Worm (Caenorhabditis elegans) whole organism, L1 larva: Measurements from ENCODE around the gene myrf-2.

ENCODE experiments used
- C16A3.4 ChIP-seq: fragments of 150-350 bp; optimal IDR thresholded peaks from 2 replicates; lab custom pipeline; 2014; ENCODE audit warnings: missing biosample characterization, missing genetic modification characterization
- C34B4.2 ChIP-seq: sonication (generic microtip); optimal IDR thresholded peaks from 2 replicates; lab custom pipeline; 2017; ENCODE audit warnings: mild to moderate bottlenecking, missing genetic modification characterization, missing compliant biosample characterization
- F16B12.6 ChIP-seq: fragments of 150-350 bp; optimal IDR thresholded peaks from 2 replicates; lab custom pipeline; 2014; ENCODE audit warnings: missing biosample characterization, missing genetic modification characterization
- Y116A8C.19 ChIP-seq: sonication (generic microtip); optimal IDR thresholded peaks from 2 replicates; lab custom pipeline; 2016; ENCODE audit warnings: missing compliant biosample characterization, missing genetic modification characterization, borderline replicate concordance
- aha-1 ChIP-seq: fragments of 150-350 bp; optimal IDR thresholded peaks from 2 replicates; lab custom pipeline; 2014; ENCODE audit warnings: missing biosample characterization, missing genetic modification characterization
- ama-1 ChIP-seq: fragments of 150-350 bp; optimal IDR thresholded peaks from 2 replicates; lab custom pipeline; 2014
- blmp-1 ChIP-seq: fragments of 150-350 bp; optimal IDR thresholded peaks from 2 replicates; lab custom pipeline; 2014; ENCODE audit warnings: missing biosample characterization, missing genetic modification characterization
- ceh-63 ChIP-seq: fragments of 200-800 bp; sonication (Bioruptor generic); optimal IDR thresholded peaks from 2 replicates; lab custom pipeline; 2018; ENCODE audit warnings: mild to moderate bottlenecking, missing genetic modification characterization, missing compliant biosample characterization
- ceh-82 ChIP-seq, 3 experiments: fragments of 150-350 bp in 1 of 3; sonication (generic microtip) in 2 of 3; optimal IDR thresholded peaks; 2 replicates each; lab custom pipeline; 2014 to 2017; ENCODE audit warnings: missing biosample characterization in 3 of 3, missing genetic modification characterization in 3 of 3
- ceh-88 ChIP-seq: fragments of 200-800 bp; sonication (Bioruptor generic); IDR thresholded peaks from 2 replicates; pipeline ENCODE4 v1.3.6; 2022; ENCODE audit warnings: missing genetic modification characterization, missing compliant biosample characterization
- ces-1 ChIP-seq: fragments of 150-350 bp; optimal IDR thresholded peaks from 2 replicates; lab custom pipeline; 2014; ENCODE audit warnings: missing biosample characterization, missing genetic modification reagents, missing genetic modification characterization
- dpl-1 ChIP-seq, 3 experiments: fragments of 150-350 bp in 2 of 3; sonication (generic microtip) in 1 of 3; optimal IDR thresholded peaks; 2 replicates each; lab custom pipeline; 2014 to 2017; ENCODE audit warnings: missing biosample characterization in 3 of 3, missing genetic modification characterization in 3 of 3, missing genetic modification reagents in 3 of 3
- efl-1 ChIP-seq, 4 experiments: fragments of 150-350 bp; optimal IDR thresholded peaks in 3 of 4; peaks in 1 of 4; 1 replicate in 1 of 4; 2 replicates in 3 of 4; lab custom pipeline; 2014; ENCODE audit warnings: missing biosample characterization in 2 of 4, missing genetic modification characterization in 2 of 4, missing genetic modification reagents in 2 of 4
- efl-3 ChIP-seq: fragments of 200-800 bp; sonication (Bioruptor generic); optimal IDR thresholded peaks from 2 replicates; lab custom pipeline; 2018; ENCODE audit warnings: mild to moderate bottlenecking, missing genetic modification characterization, missing compliant biosample characterization
- egl-13 ChIP-seq: sonication (generic microtip); optimal IDR thresholded peaks from 2 replicates; lab custom pipeline; 2016; ENCODE audit warnings: missing genotype, missing genetic modification reagents, missing genetic modification characterization, missing compliant biosample characterization
- elt-2 ChIP-seq: sonication (generic microtip); optimal IDR thresholded peaks from 2 replicates; lab custom pipeline; 2016; ENCODE audit warnings: missing genetic modification characterization, mild to moderate bottlenecking, inconsistent platforms, missing compliant biosample characterization, missing genetic modification reagents
- fkh-10 ChIP-seq: sonication (generic microtip); optimal IDR thresholded peaks from 2 replicates; lab custom pipeline; 2017; ENCODE audit warnings: missing biosample characterization, missing genetic modification reagents, missing genetic modification characterization
- fkh-4 ChIP-seq: sonication (generic microtip); optimal IDR thresholded peaks from 2 replicates; lab custom pipeline; 2016; ENCODE audit warnings: missing compliant biosample characterization, missing genetic modification characterization, borderline replicate concordance
- grh-1 ChIP-seq: fragments of 200-800 bp; sonication (Bioruptor generic); IDR thresholded peaks from 2 replicates; pipeline ENCODE4 v1.3.6; 2022; ENCODE audit warnings: missing genetic modification reagents, missing genetic modification characterization, missing compliant biosample characterization
- hlh-17 ChIP-seq: fragments of 200-800 bp; sonication (Bioruptor generic); optimal IDR thresholded peaks from 2 replicates; lab custom pipeline; 2018; ENCODE audit warnings: missing genetic modification characterization, mild to moderate bottlenecking, missing compliant biosample characterization, moderate library complexity, borderline replicate concordance
- hlh-4 ChIP-seq: sonication (generic microtip); optimal IDR thresholded peaks from 2 replicates; lab custom pipeline; 2016; ENCODE audit warnings: mild to moderate bottlenecking, missing genetic modification characterization, missing compliant biosample characterization
- hpl-2 ChIP-seq: fragments of 150-350 bp; optimal IDR thresholded peaks from 2 replicates; lab custom pipeline; 2014; ENCODE audit warnings: missing biosample characterization, missing genetic modification reagents, missing genetic modification characterization
- isw-1 ChIP-seq: fragments of 200-800 bp; sonication (Bioruptor generic); IDR thresholded peaks from 2 replicates; pipeline ENCODE4 v1.3.6; 2022; ENCODE audit warnings: missing genetic modification characterization, missing compliant biosample characterization
- lin-13 ChIP-seq: fragments of 150-350 bp; optimal IDR thresholded peaks from 2 replicates; lab custom pipeline; 2014; ENCODE audit warnings: missing biosample characterization, missing genetic modification reagents, missing genetic modification characterization
- lin-14 ChIP-seq: fragments of 200-800 bp; sonication (Bioruptor generic); optimal IDR thresholded peaks from 2 replicates; lab custom pipeline; 2018; ENCODE audit warnings: mild to moderate bottlenecking, missing genetic modification characterization, moderate library complexity, missing compliant biosample characterization
- lin-15B ChIP-seq: fragments of 150-350 bp; sonication (generic microtip); optimal IDR thresholded peaks from 3 replicates; lab custom pipeline; 2014; ENCODE audit warnings: missing biosample characterization, missing genetic modification characterization
- lin-35 ChIP-seq, 2 experiments: fragments of 150-350 bp; optimal IDR thresholded peaks; 2 replicates each; lab custom pipeline; 2014; ENCODE audit warnings: missing biosample characterization in 2 of 2, missing genetic modification characterization in 2 of 2, missing genetic modification reagents in 2 of 2
- lin-39 ChIP-seq: fragments of 150-350 bp; optimal IDR thresholded peaks from 2 replicates; lab custom pipeline; 2014; ENCODE audit warnings: missing biosample characterization, missing genetic modification reagents, missing genetic modification characterization
- lir-3 ChIP-seq: sonication (generic microtip); optimal IDR thresholded peaks from 2 replicates; lab custom pipeline; 2016; ENCODE audit warnings: mild to moderate bottlenecking, missing genetic modification characterization, moderate library complexity, missing compliant biosample characterization; ENCODE audit not compliant: poor library complexity
- lsy-2 ChIP-seq, 2 experiments: fragments of 150-350 bp; optimal IDR thresholded peaks; 2 replicates each; lab custom pipeline; 2014; ENCODE audit warnings: missing biosample characterization in 2 of 2, missing genetic modification characterization in 2 of 2
- mab-9 ChIP-seq: fragments of 200-800 bp; sonication (Bioruptor generic); IDR thresholded peaks from 2 replicates; pipeline ENCODE4 v1.3.6; 2022; ENCODE audit warnings: missing genetic modification reagents, missing genetic modification characterization, missing compliant biosample characterization
- mdl-1 ChIP-seq, 2 experiments: fragments of 150-350 bp; optimal IDR thresholded peaks; 2 replicates each; lab custom pipeline; 2014 to 2017; ENCODE audit warnings: missing biosample characterization in 2 of 2, missing genetic modification characterization in 2 of 2, inconsistent platforms in 1 of 2
- mep-1 ChIP-seq: fragments of 150-350 bp; optimal IDR thresholded peaks from 2 replicates; lab custom pipeline; 2014; ENCODE audit warnings: missing biosample characterization, missing genetic modification characterization
- nhr-12 ChIP-seq: sonication (generic microtip); optimal IDR thresholded peaks from 2 replicates; lab custom pipeline; 2017; ENCODE audit warnings: missing biosample characterization, missing genetic modification characterization
- nhr-19 ChIP-seq: fragments of 200-800 bp; sonication (Bioruptor generic); conservative IDR thresholded peaks from 2 replicates; pipeline ENCODE4 v1.3.6; 2022; ENCODE audit warnings: missing genetic modification characterization, missing compliant biosample characterization
- nhr-28 ChIP-seq: fragments of 150-350 bp; optimal IDR thresholded peaks from 2 replicates; lab custom pipeline; 2014; ENCODE audit warnings: missing biosample characterization, missing genetic modification characterization
- nhr-71 ChIP-seq: sonication (generic microtip); optimal IDR thresholded peaks from 2 replicates; lab custom pipeline; 2016; ENCODE audit warnings: mild to moderate bottlenecking, missing genetic modification characterization, moderate library complexity, missing compliant biosample characterization
- nhr-77 ChIP-seq: fragments of 150-350 bp; optimal IDR thresholded peaks from 2 replicates; lab custom pipeline; 2014; ENCODE audit warnings: missing biosample characterization, missing genetic modification characterization
- nhr-85 ChIP-seq: sonication (generic microtip); peaks from one replicate; lab custom pipeline; 2016; ENCODE audit warnings: missing genetic modification characterization, inconsistent platforms, missing compliant biosample characterization
- nhr-90 ChIP-seq: sonication (generic microtip); optimal IDR thresholded peaks from 2 replicates; lab custom pipeline; 2016; ENCODE audit warnings: mild to moderate bottlenecking, missing genetic modification characterization, missing compliant biosample characterization; ENCODE audit not compliant: poor library complexity
- pag-3 ChIP-seq: sonication (generic microtip); optimal IDR thresholded peaks from 2 replicates; lab custom pipeline; 2017; ENCODE audit warnings: missing genetic modification characterization, mild to moderate bottlenecking, missing compliant biosample characterization, antibody characterized with exemption, borderline replicate concordance; ENCODE audit not compliant: insufficient read depth
- skn-1 ChIP-seq: fragments of 150-350 bp; optimal IDR thresholded peaks from 2 replicates; lab custom pipeline; 2014; ENCODE audit warnings: missing biosample characterization, missing genetic modification characterization
- snpc-4 ChIP-seq: fragments of 150-350 bp; optimal IDR thresholded peaks from 2 replicates; lab custom pipeline; 2014; ENCODE audit warnings: missing biosample characterization, missing genetic modification characterization
- snu-23 ChIP-seq: sonication (generic microtip); optimal IDR thresholded peaks from 2 replicates; lab custom pipeline; 2016; ENCODE audit warnings: missing genetic modification characterization, missing compliant biosample characterization
- sup-37 ChIP-seq: fragments of 200-800 bp; sonication (Bioruptor generic); optimal IDR thresholded peaks from 2 replicates; lab custom pipeline; 2018; ENCODE audit warnings: mild to moderate bottlenecking, missing genetic modification characterization, missing compliant biosample characterization
- swsn-7 ChIP-seq: sonication (generic microtip); optimal IDR thresholded peaks from 2 replicates; lab custom pipeline; 2016; ENCODE audit warnings: missing genetic modification characterization, missing compliant biosample characterization
- tbx-2 ChIP-seq: sonication (generic microtip); optimal IDR thresholded peaks from 2 replicates; lab custom pipeline; 2016; ENCODE audit warnings: missing genetic modification characterization, missing compliant biosample characterization
- unc-130 ChIP-seq: fragments of 150-350 bp; optimal IDR thresholded peaks from 2 replicates; lab custom pipeline; 2017; ENCODE audit warnings: missing biosample characterization, missing genetic modification characterization, inconsistent platforms
- xbp-1 ChIP-seq: sonication (generic microtip); optimal IDR thresholded peaks from 2 replicates; lab custom pipeline; 2016; ENCODE audit warnings: missing genetic modification characterization, missing compliant biosample characterization
- zag-1 ChIP-seq: fragments of 150-350 bp; optimal IDR thresholded peaks from 2 replicates; lab custom pipeline; 2014; ENCODE audit warnings: missing biosample characterization, missing genetic modification characterization
- ztf-11 ChIP-seq, 2 experiments: sonication (generic microtip); optimal IDR thresholded peaks; 2 replicates each; lab custom pipeline; 2016 to 2017; ENCODE audit warnings: missing genetic modification characterization in 2 of 2, missing biosample characterization in 1 of 2, missing compliant biosample characterization in 1 of 2

Gene myrf-2

DNA sequence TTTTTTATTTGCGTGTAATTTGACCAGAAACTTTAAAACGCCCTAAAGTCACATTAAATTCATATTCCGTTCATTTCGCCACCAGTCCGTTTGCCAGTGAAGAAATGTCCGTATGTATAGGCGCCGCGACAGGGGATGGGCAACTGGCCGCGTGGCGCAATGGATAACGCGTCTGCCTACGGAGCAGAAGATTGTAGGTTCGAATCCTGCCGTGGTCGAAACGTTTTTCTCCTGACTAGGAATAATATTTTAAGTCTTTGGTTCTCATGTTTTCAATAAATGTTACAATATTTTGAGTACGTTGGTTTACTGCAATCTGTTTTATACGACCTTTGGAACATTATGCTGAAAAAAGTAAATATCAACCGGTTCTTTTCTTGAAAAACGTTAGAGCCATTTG is 49.2 kb downstream of the myrf-2 start (continued):
- peak in 1 of 2 experiments; percentile 46 for TF ChIP-seq ztf-11 (tag; optimal IDR thresholded peaks at IDR 0.05; lab: Kevin White, UChicago)
- no peak for TF ChIP-seq lin-15B (tag; lab: Kevin White, UChicago)
- peak; percentile 11 for TF ChIP-seq fkh-10 (GFP tag; lab: Kevin White, UChicago)
- TF ChIP-seq aha-1 (tag; lab: Kevin White, UChicago), result no peak
- peak in 2 of 3 experiments; percentile 22 to 35 for TF ChIP-seq ceh-82 (tag; optimal IDR thresholded peaks at IDR 0.05; lab: Kevin White, UChicago)
- no peak for TF ChIP-seq pag-3
- peak in 1 of 2 experiments; percentile 23 for TF ChIP-seq efl-1 (optimal IDR thresholded peaks at IDR 0.05; lab: Kevin White, UChicago)
- peak in 1 of 2 experiments; percentile 86 for TF ChIP-seq efl-1 (GFP tag; optimal IDR thresholded peaks at IDR 0.05 in 1 of 2; lab: Kevin White, UChicago)
- TF ChIP-seq ceh-63 (GFP tag; lab: Kevin White, UChicago), result no peak
- TF ChIP-seq lin-35 (GFP tag; optimal IDR thresholded peaks at IDR 0.05; lab: Kevin White, UChicago), result peak; percentile 14 to 62
- TF ChIP-seq ces-1 (GFP tag; lab: Kevin White, UChicago), result no peak
- TF ChIP-seq lin-13 (GFP tag; lab: Kevin White, UChicago), result no peak
- TF ChIP-seq nhr-85, result peak; percentile 72
- peak; percentile 1 for TF ChIP-seq sup-37 (GFP tag; lab: Kevin White, UChicago)
- no peak for TF ChIP-seq fkh-4 (tag; lab: Kevin White, UChicago)
- TF ChIP-seq grh-1 (GFP tag; lab: Robert Waterston, UW), result no peak
- TF ChIP-seq tbx-2 (tag; lab: Kevin White, UChicago), result peak; percentile 57
- peak; percentile 38 for TF ChIP-seq C16A3.4 (tag; lab: Kevin White, UChicago)
- no peak for TF ChIP-seq snpc-4 (tag; lab: Kevin White, UChicago)
- TF ChIP-seq lsy-2 (tag; optimal IDR thresholded peaks at IDR 0.05; lab: Kevin White, UChicago), result peak; percentile 32 to 53
- TF ChIP-seq swsn-7 (tag; lab: Kevin White, UChicago), result peak; percentile 66
- TF ChIP-seq xbp-1 (tag; lab: Kevin White, UChicago), result peak; percentile 60
- TF ChIP-seq isw-1, result no peak
- peak; percentile 59 for TF ChIP-seq egl-13 (tag; lab: Kevin White, UChicago)
- TF ChIP-seq mep-1, result peak; percentile 53
- TF ChIP-seq dpl-1 (GFP tag; optimal IDR thresholded peaks at IDR 0.05; lab: Kevin White, UChicago), result no peak
- TF ChIP-seq nhr-19, result peak; percentile 74
- no peak for TF ChIP-seq F16B12.6
- TF ChIP-seq zag-1, result no peak
- TF ChIP-seq lin-39 (tag; lab: Kevin White, UChicago), result no peak
- no peak for TF ChIP-seq mab-9 (GFP tag; lab: Robert Waterston, UW)

ce11 chrX:10141963-10142431 is 52.2 kb downstream of the myrf-2 start, which contains the start of gene oac-14:
Gene oac-14, minus strand, starts transcription at chrX:10142013.
- TF ChIP-seq elt-2 (tag; lab: Kevin White, UChicago) (peak; percentile 99), Y116A8C.19 (no peak), nhr-77 (tag; lab: Kevin White, UChicago) (no peak), ama-1 (lab: Kevin White, UChicago) (no peak), unc-130 (tag; lab: Kevin White, UChicago) (no peak), nhr-28 (tag; lab: Kevin White, UChicago) (no peak), mdl-1 (tag; optimal IDR thresholded peaks at IDR 0.05; lab: Kevin White, UChicago) (no peak), lsy-2 (tag; optimal IDR thresholded peaks at IDR 0.05; lab: Kevin White, UChicago) (no peak), hlh-4 (no peak), ceh-88 (GFP tag; lab: Robert Waterston, UW) (no peak), lir-3 (tag; lab: Kevin White, UChicago) (no peak), hpl-2 (GFP tag; lab: Kevin White, UChicago) (no peak), sup-37 (GFP tag; lab: Kevin White, UChicago) (no peak), nhr-85 (no peak), skn-1 (no peak), nhr-12 (tag; lab: Kevin White, UChicago) (no peak), lin-35 (GFP tag; optimal IDR thresholded peaks at IDR 0.05; lab: Kevin White, UChicago) (peak in 1 of 2 experiments; percentile 55), nhr-71 (peak; percentile 60), egl-13 (tag; lab: Kevin White, UChicago) (no peak), C34B4.2 (tag; lab: Kevin White, UChicago) (no peak), snu-23 (GFP tag; lab: Kevin White, UChicago) (no peak), nhr-90 (tag; lab: Kevin White, UChicago) (peak; percentile 44), efl-3 (no peak), lin-14 (GFP tag; lab: Kevin White, UChicago) (peak; percentile 15), snpc-4 (tag; lab: Kevin White, UChicago) (no peak), blmp-1 (tag; lab: Kevin White, UChicago) (no peak), hlh-17 (no peak)
